Worm (Caenorhabditis elegans) whole organism, L3 larva: ENCODE data around the gene srw-60.

ENCODE experiments used
- ceh-28 ChIP-seq: fragments of 150-350 bp; optimal IDR thresholded peaks from 2 replicates; lab custom pipeline; 2014; ENCODE audit warnings: missing biosample characterization, missing genetic modification reagents, missing genetic modification characterization
- mdl-1 ChIP-seq: fragments of 150-350 bp; optimal IDR thresholded peaks from 2 replicates; lab custom pipeline; 2014; ENCODE audit warnings: missing biosample characterization, missing genetic modification characterization
- nhr-237 ChIP-seq: fragments of 150-350 bp; optimal IDR thresholded peaks from 2 replicates; lab custom pipeline; 2014; ENCODE audit warnings: missing biosample characterization, missing genetic modification characterization
- nhr-76 ChIP-seq: fragments of 150-350 bp; sonication (generic microtip); optimal IDR thresholded peaks from 5 replicates; lab custom pipeline; 2014; ENCODE audit warnings: missing biosample characterization, missing genetic modification characterization

DNA sequence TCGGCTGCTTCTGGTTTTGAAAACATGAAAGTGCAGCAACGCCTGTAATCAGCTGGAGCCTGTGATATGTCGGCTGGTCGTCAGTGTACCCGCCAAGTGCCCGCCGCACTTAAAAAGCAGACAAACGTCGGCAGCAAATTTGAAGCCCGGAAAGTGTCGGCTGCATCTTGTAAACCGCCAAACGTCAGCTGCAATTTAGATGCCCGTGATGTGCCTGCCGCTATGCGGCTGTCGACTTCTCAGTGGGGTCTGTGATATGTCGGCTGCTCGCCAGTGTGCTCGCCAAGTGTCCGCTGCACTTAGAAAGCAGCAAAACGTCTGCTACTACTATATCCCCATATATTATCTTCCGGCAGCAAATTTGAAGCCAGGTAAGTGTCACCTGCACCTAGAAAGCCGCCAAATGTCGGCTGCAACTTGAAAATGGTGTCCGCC, 28.7 kb downstream of the srw-60 start:
- no peak for TF ChIP-seq ceh-28 (tag; lab: Kevin White, UChicago)
- TF ChIP-seq nhr-237 (tag; lab: Kevin White, UChicago) = no peak
- no peak for TF ChIP-seq mdl-1
- no peak for TF ChIP-seq nhr-76
